Fruit fly (Drosophila melanogaster) whole organism, embryonic: ENCODE data around the gene VhaM9.7-b.

Experiments
- Abd-B ChIP-seq: fragments of 200-800 bp; sonication (Bioruptor generic); optimal IDR thresholded peaks from 2 replicates; lab custom pipeline; 2018; ENCODE audit warnings: missing biosample characterization, mild to moderate bottlenecking, missing genetic modification characterization, moderate library complexity
- Atf6 ChIP-seq: fragments of 200-800 bp; sonication (Bioruptor generic); IDR thresholded peaks from 2 replicates; pipeline ENCODE4 v1.3.6; 2022; ENCODE audit warnings: missing biosample characterization, missing genetic modification characterization
- Awh ChIP-seq: fragments of 200-800 bp; sonication (Bioruptor generic); IDR thresholded peaks from 2 replicates; pipeline ENCODE4, ENCODE4 v1.3.6; 2022; ENCODE audit warnings: missing biosample characterization, missing genetic modification characterization
- B-H2 ChIP-seq: fragments of 200-800 bp; sonication (Bioruptor generic); optimal IDR thresholded peaks from 2 replicates; lab custom pipeline; 2018; ENCODE audit warnings: missing biosample characterization, mild to moderate bottlenecking, missing genetic modification characterization
- Bgb ChIP-seq: fragments of 200-800 bp; sonication (Bioruptor generic); IDR thresholded peaks from 2 replicates; pipeline ENCODE4 v1.3.6; 2022; ENCODE audit warnings: missing biosample characterization, missing genetic modification characterization; ENCODE audit not compliant: partially characterized antibody
- C15 ChIP-seq: fragments of 200-800 bp; sonication (Bioruptor generic); IDR thresholded peaks from 3 replicates; pipeline ENCODE4 v1.3.6; 2022; ENCODE audit warnings: missing biosample characterization, missing genetic modification characterization
- CG12155 ChIP-seq: fragments of 200-800 bp; sonication (Bioruptor generic); optimal IDR thresholded peaks from 3 replicates; lab custom pipeline; 2016; ENCODE audit warnings: missing biosample characterization, missing genetic modification characterization
- CG12659 ChIP-seq: fragments of 200-800 bp; sonication (Bioruptor generic); optimal IDR thresholded peaks from 3 replicates; lab custom pipeline; 2017; ENCODE audit warnings: mild to moderate bottlenecking, missing biosample characterization, missing genetic modification reagents, missing genetic modification characterization
- CG13894 ChIP-seq: fragments of 200-800 bp; sonication (Bioruptor generic); optimal IDR thresholded peaks from 3 replicates; lab custom pipeline; 2018; ENCODE audit warnings: missing biosample characterization, mild to moderate bottlenecking, missing genetic modification characterization, moderate library complexity
- CG17328 ChIP-seq: fragments of 200-800 bp; sonication (Bioruptor generic); IDR thresholded peaks from 2 replicates; pipeline ENCODE4 v1.3.6; 2022; ENCODE audit warnings: missing biosample characterization, missing genetic modification characterization
- CG17359 ChIP-seq: fragments of 200-800 bp; sonication (Bioruptor generic); optimal IDR thresholded peaks from 3 replicates; lab custom pipeline; 2018; ENCODE audit warnings: missing biosample characterization, mild to moderate bottlenecking, missing genetic modification characterization, moderate library complexity
- CG2678 ChIP-seq: fragments of 200-800 bp; sonication (Bioruptor generic); optimal IDR thresholded peaks from 3 replicates; lab custom pipeline; 2019; ENCODE audit warnings: missing biosample characterization, mild to moderate bottlenecking, missing genetic modification characterization, moderate library complexity
- CG30020 ChIP-seq: fragments of 200-800 bp; optimal IDR thresholded peaks from 2 replicates; lab custom pipeline; 2019; ENCODE audit warnings: missing biosample characterization, mild to moderate bottlenecking, missing genetic modification characterization, moderate library complexity
- CG30403 ChIP-seq: fragments of 200-800 bp; sonication (Bioruptor generic); optimal IDR thresholded peaks from 3 replicates; lab custom pipeline; 2016; ENCODE audit warnings: missing biosample characterization, missing genetic modification characterization
- CG30431 ChIP-seq: fragments of 200-800 bp; sonication (Bioruptor generic); optimal IDR thresholded peaks from 2 replicates; lab custom pipeline; 2017; ENCODE audit warnings: missing biosample characterization, missing genetic modification characterization
- CG33557 ChIP-seq: fragments of 200-800 bp; sonication (Bioruptor generic); optimal IDR thresholded peaks from 2 replicates; lab custom pipeline; 2019; ENCODE audit warnings: missing biosample characterization, mild to moderate bottlenecking, missing genetic modification characterization, moderate library complexity
- CG34224 ChIP-seq: fragments of 200-800 bp; sonication (Bioruptor generic); IDR thresholded peaks from 3 replicates; pipeline ENCODE4 v1.3.6; 2022; ENCODE audit warnings: missing biosample characterization, missing genetic modification characterization; ENCODE audit not compliant: partially characterized antibody
- CG34376 ChIP-seq: fragments of 200-800 bp; sonication (Bioruptor generic); optimal IDR thresholded peaks from 2 replicates; lab custom pipeline; 2018; ENCODE audit warnings: missing biosample characterization, mild to moderate bottlenecking, missing genetic modification characterization
- CG4404 ChIP-seq: fragments of 200-800 bp; sonication (Bioruptor generic); IDR thresholded peaks from 2 replicates; pipeline ENCODE4 v1.3.6; 2022; ENCODE audit warnings: missing biosample characterization, missing genetic modification characterization
- CG6689 ChIP-seq: fragments of 200-800 bp; sonication (Bioruptor generic); IDR thresholded peaks from 2 replicates; pipeline ENCODE4 v1.3.6; 2022; ENCODE audit warnings: missing biosample characterization, missing genetic modification characterization
- CG6765 ChIP-seq: fragments of 200-800 bp; sonication (Bioruptor generic); optimal IDR thresholded peaks from 3 replicates; lab custom pipeline; 2017; ENCODE audit warnings: missing biosample characterization, mild to moderate bottlenecking, missing genetic modification characterization
- CG7357 ChIP-seq: fragments of 200-800 bp; sonication (Bioruptor generic); IDR thresholded peaks from 3 replicates; pipeline ENCODE4 v1.3.6; 2022; ENCODE audit warnings: missing biosample characterization, missing genetic modification characterization
- CG8478 ChIP-seq: fragments of >200 bp; optimal IDR thresholded peaks from 2 replicates; lab custom pipeline; 2018
- CG9817 ChIP-seq: fragments of 200-800 bp; sonication (Bioruptor generic); optimal IDR thresholded peaks from 2 replicates; lab custom pipeline; 2018; ENCODE audit warnings: missing biosample characterization, mild to moderate bottlenecking, missing genetic modification characterization, moderate library complexity
- CG9932 ChIP-seq: fragments of 200-800 bp; sonication (Bioruptor generic); IDR thresholded peaks from 2 replicates; pipeline ENCODE4 v1.3.6; 2022; ENCODE audit warnings: missing biosample characterization, missing genetic modification characterization
- CHES-1-like ChIP-seq: fragments of 200-800 bp; sonication (Bioruptor generic); optimal IDR thresholded peaks from 2 replicates; lab custom pipeline; 2016; ENCODE audit warnings: missing biosample characterization, missing genetic modification characterization
- Dek ChIP-seq: fragments of 200-800 bp; sonication (Bioruptor generic); optimal IDR thresholded peaks from 3 replicates; lab custom pipeline; 2019; ENCODE audit warnings: missing biosample characterization, mild to moderate bottlenecking, missing genetic modification characterization, moderate library complexity
- Fer1 ChIP-seq: fragments of 200-800 bp; sonication (Bioruptor generic); optimal IDR thresholded peaks from 2 replicates; lab custom pipeline; 2017; ENCODE audit warnings: missing biosample characterization, mild to moderate bottlenecking, missing genetic modification characterization
- Fer2 ChIP-seq: fragments of 200-800 bp; sonication (Bioruptor generic); optimal IDR thresholded peaks from 2 replicates; lab custom pipeline; 2018; ENCODE audit warnings: missing biosample characterization, mild to moderate bottlenecking, missing genetic modification characterization, moderate library complexity
- Max ChIP-seq: fragments of 200-800 bp; sonication (Bioruptor generic); optimal IDR thresholded peaks from 2 replicates; lab custom pipeline; 2016; ENCODE audit warnings: missing biosample characterization, mild to moderate bottlenecking, missing genetic modification characterization
- Meics ChIP-seq: fragments of 200-800 bp; sonication (Bioruptor generic); optimal IDR thresholded peaks from 2 replicates; lab custom pipeline; 2017; ENCODE audit warnings: missing biosample characterization, mild to moderate bottlenecking, missing genetic modification characterization
- Nf-YB ChIP-seq: fragments of 200-800 bp; sonication (Bioruptor generic); optimal IDR thresholded peaks from 3 replicates; lab custom pipeline; 2019; ENCODE audit warnings: missing biosample characterization, mild to moderate bottlenecking, missing genetic modification characterization, moderate library complexity
- Trl ChIP-seq, 3 experiments: fragments of >200 bp in 2 of 3; fragments of 200-800 bp in 1 of 3; sonication (Bioruptor generic) in 1 of 3; optimal IDR thresholded peaks; 2 replicates in 1 of 3; 3 replicates in 2 of 3; lab custom pipeline; 2016 to 2017; ENCODE audit warnings: missing biosample characterization in 1 of 3, missing genetic modification characterization in 1 of 3
- Usf ChIP-seq: fragments of 200-800 bp; sonication (Bioruptor generic); optimal IDR thresholded peaks from 2 replicates; lab custom pipeline; 2017; ENCODE audit warnings: missing genotype, missing biosample characterization, missing genetic modification characterization
- ara ChIP-seq: fragments of 200-800 bp; sonication (Bioruptor generic); IDR thresholded peaks from 2 replicates; pipeline ENCODE4 v1.3.6; 2022; ENCODE audit warnings: missing biosample characterization, missing genetic modification characterization
- ato ChIP-seq: fragments of 200-800 bp; sonication (Bioruptor generic); IDR thresholded peaks from 2 replicates; pipeline ENCODE4 v1.3.6; 2022; ENCODE audit warnings: missing biosample characterization, missing genetic modification characterization; ENCODE audit not compliant: partially characterized antibody
- br ChIP-seq: fragments of >200 bp; optimal IDR thresholded peaks from 2 replicates; lab custom pipeline; 2017
- chinmo ChIP-seq: fragments of 200-800 bp; sonication (Bioruptor generic); IDR thresholded peaks from 4 replicates; pipeline ENCODE4 v1.3.6; 2022; ENCODE audit warnings: missing biosample characterization, missing genetic modification characterization; ENCODE audit not compliant: partially characterized antibody
- crol ChIP-seq: fragments of 200-800 bp; sonication (Bioruptor generic); IDR thresholded peaks from 2 replicates; pipeline ENCODE4 v1.3.6; 2022; ENCODE audit warnings: missing biosample characterization, missing genetic modification characterization
- dmrt11E ChIP-seq: fragments of 200-800 bp; sonication (Bioruptor generic); optimal IDR thresholded peaks from 3 replicates; lab custom pipeline; 2018; ENCODE audit warnings: missing biosample characterization, mild to moderate bottlenecking, missing genetic modification characterization, moderate library complexity
- gro ChIP-seq: fragments of 200-800 bp; sonication (Bioruptor generic); optimal IDR thresholded peaks from 2 replicates; lab custom pipeline; 2016; ENCODE audit warnings: missing biosample characterization, missing genetic modification characterization
- gsb-n ChIP-seq: fragments of 200-800 bp; sonication (Bioruptor generic); optimal IDR thresholded peaks from 3 replicates; lab custom pipeline; 2018; ENCODE audit warnings: missing biosample characterization, mild to moderate bottlenecking, missing genetic modification characterization
- h ChIP-seq: fragments of >200 bp; optimal IDR thresholded peaks from 2 replicates; lab custom pipeline; 2017
- hth ChIP-seq: fragments of >200 bp; optimal IDR thresholded peaks from 2 replicates; lab custom pipeline; 2017; ENCODE audit warnings: inconsistent platforms
- jumu ChIP-seq: fragments of 200-800 bp; sonication (Bioruptor generic); optimal IDR thresholded peaks from 3 replicates; lab custom pipeline; 2016; ENCODE audit warnings: missing biosample characterization, missing genetic modification characterization
- lola ChIP-seq, 3 experiments: fragments of >200 bp in 2 of 3; fragments of 200-800 bp in 1 of 3; sonication (Bioruptor generic) in 1 of 3; optimal IDR thresholded peaks; 2 replicates each; lab custom pipeline; 2017 to 2019; ENCODE audit warnings: missing biosample characterization in 3 of 3, missing genetic modification characterization in 3 of 3, mild to moderate bottlenecking in 1 of 3, moderate library complexity in 1 of 3
- otp ChIP-seq: fragments of 200-800 bp; sonication (Bioruptor generic); IDR thresholded peaks from 3 replicates; pipeline ENCODE4, ENCODE4 v1.3.6; 2022; ENCODE audit warnings: missing biosample characterization, missing genetic modification characterization
- pzg ChIP-seq: fragments of 200-800 bp; sonication (Bioruptor generic); optimal IDR thresholded peaks from 3 replicates; lab custom pipeline; 2018; ENCODE audit warnings: missing biosample characterization, mild to moderate bottlenecking, missing genetic modification characterization, moderate library complexity
- rib ChIP-seq: fragments of 200-800 bp; sonication (Bioruptor generic); IDR thresholded peaks from 2 replicates; pipeline ENCODE4 v1.3.6; 2022; ENCODE audit warnings: missing biosample characterization, missing genetic modification characterization
- sob ChIP-seq: fragments of 200-800 bp; sonication (Bioruptor generic); IDR thresholded peaks from 2 replicates; pipeline ENCODE4 v1.3.6; 2022; ENCODE audit warnings: missing biosample characterization, missing genetic modification characterization
- tap ChIP-seq: fragments of 200-800 bp; optimal IDR thresholded peaks from 3 replicates; lab custom pipeline; 2019; ENCODE audit warnings: missing biosample characterization, mild to moderate bottlenecking, missing genetic modification characterization, moderate library complexity
- z ChIP-seq: fragments of 200-800 bp; sonication (Bioruptor generic); IDR thresholded peaks from 3 replicates; pipeline ENCODE4 v1.3.6; 2022; ENCODE audit warnings: missing biosample characterization, missing genetic modification characterization

VhaM9.7-b gene

DNA sequence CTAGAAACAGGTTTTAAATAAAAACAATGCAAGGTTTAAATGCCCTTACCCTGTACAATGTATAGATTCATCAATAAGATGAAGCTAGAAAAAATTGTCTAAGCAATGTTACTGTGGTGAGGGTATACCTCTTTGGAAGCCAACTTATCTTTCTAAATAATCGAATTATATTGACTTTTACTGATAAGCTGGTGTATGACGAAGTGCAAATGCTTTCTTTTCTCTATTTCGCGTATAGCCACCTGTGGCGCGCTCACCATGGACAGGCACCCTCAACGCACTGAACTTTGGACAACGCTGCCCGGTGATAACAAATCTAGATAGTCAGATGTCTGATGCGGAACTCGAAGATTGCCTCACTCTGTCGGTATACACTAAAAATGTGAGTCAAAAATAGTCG is 37.7 kb upstream of the VhaM9.7-b start (continued):
- TF ChIP-seq pzg = no peak
- TF ChIP-seq CG30403 = peak; percentile 12
- no peak for TF ChIP-seq Bgb (GFP tag; lab: Robert Waterston, UW)
- no peak for TF ChIP-seq dmrt11E (tag; lab: Kevin White, UChicago)
- TF ChIP-seq CG12155 (GFP tag; lab: Kevin White, UChicago) = no peak
- TF ChIP-seq CG34376 (GFP tag; lab: Kevin White, UChicago) = peak; percentile 25
- no peak for TF ChIP-seq lola (GFP tag; optimal IDR thresholded peaks at IDR 0.05; lab: Kevin White, UChicago)
- no peak for TF ChIP-seq CG13894
- TF ChIP-seq hth = no peak
- 0 out of 2 replicates have a peak, but pooled peaks have one; percentile 25 for TF ChIP-seq CG6689 (GFP tag; lab: Robert Waterston, UW)
- TF ChIP-seq crol (GFP tag; lab: Robert Waterston, UW) = no peak
- no peak for TF ChIP-seq Trl (optimal IDR thresholded peaks at IDR 0.05; lab: Kevin White, UChicago)
- TF ChIP-seq Trl (GFP tag; optimal IDR thresholded peaks at IDR 0.05; lab: Kevin White, UChicago) = no peak
- TF ChIP-seq CG33557 (GFP tag; lab: Kevin White, UChicago) = no peak
- no peak for TF ChIP-seq CG9817 (tag; lab: Kevin White, UChicago)
- TF ChIP-seq CG6765 (GFP tag; lab: Kevin White, UChicago) = no peak
- TF ChIP-seq gsb-n (tag; lab: Kevin White, UChicago) = no peak
- no peak for TF ChIP-seq jumu (GFP tag; lab: Kevin White, UChicago)
- no peak for TF ChIP-seq z (GFP tag; lab: Robert Waterston, UW)
- no peak for TF ChIP-seq otp (GFP tag; lab: Robert Waterston, UW)
- TF ChIP-seq CG2678 (tag; lab: Kevin White, UChicago) = peak; percentile 52
- TF ChIP-seq rib = no peak
- no peak for TF ChIP-seq CG4404 (GFP tag; lab: Robert Waterston, UW)
- TF ChIP-seq chinmo (GFP tag; lab: Robert Waterston, UW) = no peak
- TF ChIP-seq CG12659 (GFP tag; lab: Kevin White, UChicago) = no peak
- peak; percentile 2 for TF ChIP-seq Fer1 (GFP tag; lab: Kevin White, UChicago)
- TF ChIP-seq CHES-1-like (GFP tag; lab: Kevin White, UChicago) = no peak
- no peak for TF ChIP-seq CG8478 (lab: Kevin White, UChicago)
- no peak for TF ChIP-seq Usf (GFP tag; lab: Kevin White, UChicago)
- no peak for TF ChIP-seq Meics (GFP tag; lab: Kevin White, UChicago)
- no peak for TF ChIP-seq CG7357 (GFP tag; lab: Robert Waterston, UW)
- TF ChIP-seq CG34224 (GFP tag; lab: Robert Waterston, UW) = no peak
- TF ChIP-seq CG9932 (GFP tag; lab: Robert Waterston, UW) = no peak
- no peak for TF ChIP-seq Max (GFP tag; lab: Kevin White, UChicago)
- TF ChIP-seq Abd-B (GFP tag; lab: Kevin White, UChicago) = no peak
- TF ChIP-seq tap (tag; lab: Kevin White, UChicago) = no peak
- no peak for TF ChIP-seq Nf-YB (GFP tag; lab: Kevin White, UChicago)
- no peak for TF ChIP-seq br (lab: Kevin White, UChicago)
- TF ChIP-seq Dek = no peak
- TF ChIP-seq C15 (GFP tag; lab: Robert Waterston, UW) = no peak
- no peak for TF ChIP-seq CG30431 (GFP tag; lab: Kevin White, UChicago)
- TF ChIP-seq Awh (GFP tag; lab: Robert Waterston, UW) = no peak
- peak; percentile 40 for TF ChIP-seq CG17359 (tag; lab: Kevin White, UChicago)
- no peak for TF ChIP-seq ara (GFP tag; lab: Robert Waterston, UW)
- TF ChIP-seq CG30020 (tag; lab: Kevin White, UChicago) = no peak
- no peak for TF ChIP-seq CG17328 (GFP tag; lab: Robert Waterston, UW)
- TF ChIP-seq Atf6 (GFP tag; lab: Robert Waterston, UW) = 0 out of 2 replicates have a peak, but pooled peaks have one; percentile 36
- TF ChIP-seq ato (GFP tag; lab: Robert Waterston, UW) = no peak
- no peak for TF ChIP-seq h (lab: Kevin White, UChicago)
- no peak for TF ChIP-seq B-H2
- no peak for TF ChIP-seq Fer2 (tag; lab: Kevin White, UChicago)
- TF ChIP-seq gro (GFP tag; lab: Kevin White, UChicago) = no peak
- peak; percentile 9; the same call in 1 of the 2 replicates for TF ChIP-seq sob (GFP tag; lab: Robert Waterston, UW)
